Fruit fly (Drosophila melanogaster): ENCODE results near the gene CG3618.
A peak's percentile ranks its signal among the peaks of the same experiment; 100 is the strongest.

CG3618 gene

DNA sequence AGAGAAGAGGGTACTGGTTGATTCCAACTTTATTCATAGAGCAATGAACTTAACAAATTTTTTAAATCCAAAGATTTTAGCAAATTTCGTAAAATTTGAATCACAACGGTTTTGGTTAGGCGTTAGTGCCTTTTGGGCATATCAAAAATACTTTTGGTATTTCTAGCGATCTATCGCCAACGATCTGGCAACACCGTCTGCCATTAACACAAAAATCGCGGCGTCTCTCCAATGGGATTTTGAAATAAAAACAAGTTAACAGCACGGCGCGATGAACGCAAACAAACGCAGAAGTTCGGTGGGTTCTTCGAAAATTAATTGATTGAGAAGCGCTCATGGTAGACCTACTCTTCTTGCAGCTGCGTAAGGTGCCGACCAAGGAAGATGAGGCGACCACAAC lies 15.7 kb downstream of the CG3618 start, which contains the start of gene Spc105R (continued):
- TF ChIP-seq CG10462 (GFP tag; optimal IDR thresholded peaks at IDR 0.05): no peak
- no peak for TF ChIP-seq CG18011 (GFP tag; optimal IDR thresholded peaks at IDR 0.05)
- no peak for TF ChIP-seq Sox102F (GFP tag; optimal IDR thresholded peaks at IDR 0.05)
- no peak for TF ChIP-seq CG13424 (tag; optimal IDR thresholded peaks at IDR 0.05)
- peak; percentile 62 for TF ChIP-seq Sry-δ (GFP tag; optimal IDR thresholded peaks at IDR 0.05)
- no peak for TF ChIP-seq MTF-1 (GFP tag; optimal IDR thresholded peaks at IDR 0.05; ENCODE audit: borderline replicate concordance)
- no peak for TF ChIP-seq bsh (GFP tag; optimal IDR thresholded peaks at IDR 0.05)
- no peak for TF ChIP-seq Gug (GFP tag; IDR thresholded peaks at IDR 0.05)
- no peak for TF ChIP-seq Ravus (GFP tag; IDR thresholded peaks at IDR 0.05)
- peak; percentile 55 for TF ChIP-seq BEAF-32 (GFP tag; optimal IDR thresholded peaks at IDR 0.05)
- no peak for TF ChIP-seq CG9727 (GFP tag; optimal IDR thresholded peaks at IDR 0.05)
- TF ChIP-seq chinmo (GFP tag; IDR thresholded peaks at IDR 0.05; ENCODE audit: partially characterized antibody): 0 out of 4 replicates have a peak, but pooled peaks have one; percentile 35
- no peak for TF ChIP-seq Nf-YC (tag; optimal IDR thresholded peaks at IDR 0.05)
- no peak for TF ChIP-seq CG2678 (tag; optimal IDR thresholded peaks at IDR 0.05)
- TF ChIP-seq CG7372 (GFP tag; IDR thresholded peaks at IDR 0.05): no peak
- no peak for TF ChIP-seq CG43689 (GFP tag; IDR thresholded peaks at IDR 0.05)
- no peak for TF ChIP-seq Side (GFP tag; optimal IDR thresholded peaks at IDR 0.05)
- TF ChIP-seq CG34224 (GFP tag; IDR thresholded peaks at IDR 0.05; ENCODE audit: partially characterized antibody): 0 out of 3 replicates have a peak, but pooled peaks have one; percentile 29
- TF ChIP-seq CG32532 (GFP tag; IDR thresholded peaks at IDR 0.05): no peak
- peak; percentile 7 for TF ChIP-seq HmgZ (tag; optimal IDR thresholded peaks at IDR 0.05)
- no peak for TF ChIP-seq CG12155 (GFP tag; optimal IDR thresholded peaks at IDR 0.05)
- no peak for TF ChIP-seq CG13775 (GFP tag; optimal IDR thresholded peaks at IDR 0.05)
- no peak for TF ChIP-seq CG7928 (GFP tag; optimal IDR thresholded peaks at IDR 0.05)
- TF ChIP-seq zfh1 (GFP tag; IDR thresholded peaks at IDR 0.05): no peak
- TF ChIP-seq slou (GFP tag; optimal IDR thresholded peaks at IDR 0.05): no peak
- TF ChIP-seq Lpt (GFP tag; optimal IDR thresholded peaks at IDR 0.05): no peak
- TF ChIP-seq CoRest (tag; optimal IDR thresholded peaks at IDR 0.05): no peak
- TF ChIP-seq CG17829 (tag; optimal IDR thresholded peaks at IDR 0.05): peak; percentile 26
- peak; percentile 47 for TF ChIP-seq Sin3A (optimal IDR thresholded peaks at IDR 0.05)
- peak; percentile 72 for TF ChIP-seq phol (tag; optimal IDR thresholded peaks at IDR 0.05)
- TF ChIP-seq MBD-R2 (GFP tag; IDR thresholded peaks at IDR 0.05): peak; percentile 74
- TF ChIP-seq fd3F (GFP tag; optimal IDR thresholded peaks at IDR 0.05): no peak
- no peak for TF ChIP-seq disco-r (GFP tag; optimal IDR thresholded peaks at IDR 0.05)
- no peak for TF ChIP-seq Poxn (GFP tag; IDR thresholded peaks at IDR 0.05)
- no peak for TF ChIP-seq fd102C (GFP tag; optimal IDR thresholded peaks at IDR 0.05)
- TF ChIP-seq Blimp-1 (GFP tag; optimal IDR thresholded peaks at IDR 0.05): no peak
- TF ChIP-seq CG2120 (GFP tag; optimal IDR thresholded peaks at IDR 0.05): no peak
- no peak for TF ChIP-seq aop (GFP tag; IDR thresholded peaks at IDR 0.05)
- no peak for TF ChIP-seq nau (GFP tag; optimal IDR thresholded peaks at IDR 0.05)
- no peak for TF ChIP-seq tin (GFP tag; optimal IDR thresholded peaks at IDR 0.05)
- no peak for TF ChIP-seq lilli (GFP tag; optimal IDR thresholded peaks at IDR 0.05)
- peak; percentile 25 for TF ChIP-seq CG15514 (GFP tag; optimal IDR thresholded peaks at IDR 0.05)
- TF ChIP-seq NFAT (GFP tag; IDR thresholded peaks at IDR 0.05): no peak
- no peak for TF ChIP-seq HLHmδ (GFP tag; optimal IDR thresholded peaks at IDR 0.05)
- TF ChIP-seq dpn (GFP tag; optimal IDR thresholded peaks at IDR 0.05): no peak
- TF ChIP-seq sr (GFP tag; IDR thresholded peaks at IDR 0.05): no peak
- TF ChIP-seq CG14667 (GFP tag; IDR thresholded peaks at IDR 0.05): no peak
- peak in 1 of 2 experiments; percentile 80 for TF ChIP-seq insv (GFP tag; optimal IDR thresholded peaks at IDR 0.05)
- peak; percentile 39 for TF ChIP-seq Scr (GFP tag; IDR thresholded peaks at IDR 0.05; ENCODE audit: partially characterized antibody)
- no peak for TF ChIP-seq Dad (GFP tag; optimal IDR thresholded peaks at IDR 0.05)
- no peak for TF ChIP-seq cas (GFP tag; IDR thresholded peaks at IDR 0.05)

Measured in whole organism, embryonic.